Worm (Caenorhabditis elegans): Measurements from ENCODE around the gene fbxa-128.

fbxa-128 gene

DNA sequence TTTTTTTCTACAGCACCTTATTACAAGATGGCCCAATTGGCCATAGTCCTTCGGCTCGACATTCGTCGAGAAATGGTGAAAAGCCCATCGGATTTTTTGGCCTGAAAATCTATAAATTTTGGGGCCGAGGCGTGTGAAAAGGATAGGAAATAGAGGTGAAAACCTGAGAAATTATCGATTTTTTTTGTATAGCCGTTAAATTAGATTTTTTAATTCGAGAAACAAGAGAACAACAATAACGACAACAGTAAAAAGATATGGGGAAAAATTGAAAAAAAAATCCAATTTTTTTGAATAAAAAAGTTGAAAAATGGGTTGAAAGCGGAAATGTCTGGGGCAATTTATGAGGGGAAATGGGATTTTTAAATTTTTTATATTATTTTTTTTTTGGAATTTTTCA, 39.0 kb downstream of the fbxa-128 start, which contains the start of gene hmt-1:
Gene hmt-1 (minus strand): TSS at position 101 of the 400 bp plus-strand sequence.
- no peak for TF ChIP-seq mab-5 (tag; optimal IDR thresholded peaks at IDR 0.05)
- TF ChIP-seq hlh-1 (tag; optimal IDR thresholded peaks at IDR 0.05) = no peak
- no peak for TF ChIP-seq zip-8 (tag; optimal IDR thresholded peaks at IDR 0.05)
- no peak for TF ChIP-seq blmp-1 (tag; optimal IDR thresholded peaks at IDR 0.05)
- TF ChIP-seq M03D4.4 (tag; optimal IDR thresholded peaks at IDR 0.05) = no peak
- TF ChIP-seq tbx-8 (GFP tag; optimal IDR thresholded peaks at IDR 0.05) = no peak
- no peak for TF ChIP-seq ces-1 (GFP tag; optimal IDR thresholded peaks at IDR 0.05)

DNA sequence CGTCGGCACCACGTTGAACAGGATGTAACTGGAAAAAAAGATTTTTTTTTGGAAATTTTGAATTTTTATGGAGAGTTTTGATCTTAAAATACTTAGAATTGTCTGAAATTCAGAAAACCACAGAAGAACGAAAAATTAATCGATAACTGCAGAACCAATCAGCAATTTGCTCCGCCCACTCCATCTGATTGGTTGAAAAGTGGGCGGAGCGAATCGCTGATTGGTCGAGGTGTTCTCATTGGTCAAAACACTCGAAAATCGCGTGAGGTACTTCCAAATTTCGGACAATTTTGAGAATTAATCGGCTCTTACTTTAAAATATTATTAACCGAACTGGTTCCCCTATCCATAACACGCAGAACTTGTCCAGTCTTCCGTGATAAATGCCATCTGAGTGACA, 43.2 kb downstream of the fbxa-128 start:
- TF ChIP-seq drap-1 (GFP tag; optimal IDR thresholded peaks at IDR 0.05) (no peak), zip-8 (tag; optimal IDR thresholded peaks at IDR 0.05) (no peak), nhr-237 (tag; optimal IDR thresholded peaks at IDR 0.05) (no peak)

DNA sequence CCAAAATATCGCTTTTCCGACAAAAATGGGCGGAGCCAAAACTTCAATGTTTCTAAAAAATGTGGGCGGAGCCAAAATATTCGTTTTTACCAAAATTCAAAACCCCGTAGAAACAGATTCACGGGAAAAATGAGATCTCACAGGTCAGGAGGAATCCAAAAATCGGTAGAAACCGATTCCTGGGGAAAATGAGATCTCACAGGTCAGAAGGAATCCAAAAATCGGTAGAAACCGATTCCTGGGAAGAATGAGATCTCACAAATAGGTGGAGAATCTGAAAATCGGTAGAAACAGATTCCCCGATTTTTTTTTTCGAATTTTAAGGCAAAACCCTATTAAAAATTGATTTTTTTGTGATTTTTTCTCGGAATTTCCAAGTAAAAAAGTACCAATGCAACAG, 45.4 kb downstream of the fbxa-128 start:
- TF ChIP-seq cnd-1 (tag; optimal IDR thresholded peaks at IDR 0.05) (peak; percentile 46), mls-2 (tag; optimal IDR thresholded peaks at IDR 0.05) (peak; percentile 18), elt-1 (tag; optimal IDR thresholded peaks at IDR 0.05; ENCODE audit: borderline replicate concordance, insufficient read depth) (no peak), sptf-1 (tag; optimal IDR thresholded peaks at IDR 0.05) (peak; percentile 56)

DNA sequence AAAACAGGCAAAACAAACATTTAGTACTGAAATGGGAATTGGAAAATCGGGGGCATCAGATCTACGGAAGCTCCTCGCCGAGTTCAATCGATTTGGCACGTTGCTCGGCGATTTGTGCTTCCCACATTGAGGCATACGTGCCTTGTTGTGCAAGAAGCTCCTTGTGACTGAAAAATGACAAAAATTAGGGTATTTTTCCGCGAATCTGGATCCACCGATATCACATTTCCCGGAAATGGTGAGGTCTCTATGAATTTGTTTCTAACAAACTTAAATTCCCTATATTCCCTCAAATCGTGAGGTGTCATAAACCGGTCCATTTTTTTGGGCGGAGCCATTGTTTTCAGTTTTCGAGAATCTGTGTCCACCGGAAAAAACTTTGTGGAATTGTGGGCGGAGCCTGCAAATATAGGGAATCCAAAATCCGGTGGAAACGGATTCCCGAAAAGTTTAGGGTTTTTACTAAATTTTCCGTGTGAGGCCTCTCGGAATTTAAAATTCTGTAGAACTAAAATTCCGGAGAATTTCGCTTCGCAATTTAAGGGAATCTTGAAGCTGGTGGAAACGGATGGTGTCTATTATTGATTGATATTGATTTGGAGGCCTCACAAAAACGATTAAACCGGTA, 47.1 kb downstream of the fbxa-128 start:
- TF ChIP-seq drap-1 (GFP tag; optimal IDR thresholded peaks at IDR 0.05) (no peak), bed-3 (GFP tag; optimal IDR thresholded peaks at IDR 0.05) (peak; percentile 34), lin-13 (tag; optimal IDR thresholded peaks at IDR 0.05) (no peak), pha-4 (tag; optimal IDR thresholded peaks at IDR 0.05) (no peak), ztf-11 (tag; optimal IDR thresholded peaks at IDR 0.05) (no peak), blmp-1 (tag; optimal IDR thresholded peaks at IDR 0.05) (no peak), hlh-1 (tag; optimal IDR thresholded peaks at IDR 0.05) (no peak), elt-1 (tag; optimal IDR thresholded peaks at IDR 0.05; ENCODE audit: borderline replicate concordance, insufficient read depth) (no peak), snpc-4 (tag; optimal IDR thresholded peaks at IDR 0.05) (no peak), nhr-12 (tag; optimal IDR thresholded peaks at IDR 0.05) (no peak), unc-62 (GFP tag; optimal IDR thresholded peaks at IDR 0.05) (no peak), M03D4.4 (tag; optimal IDR thresholded peaks at IDR 0.05) (peak; percentile 6), nhr-28 (tag; optimal IDR thresholded peaks at IDR 0.05) (no peak), lin-32 (GFP tag; optimal IDR thresholded peaks at IDR 0.05) (peak; percentile 67), nhr-2 (tag; optimal IDR thresholded peaks at IDR 0.05) (no peak), ces-1 (GFP tag; optimal IDR thresholded peaks at IDR 0.05) (no peak), cnd-1 (tag; optimal IDR thresholded peaks at IDR 0.05) (peak; percentile 43), sptf-1 (tag; optimal IDR thresholded peaks at IDR 0.05) (peak; percentile 78), unc-39 (tag; optimal IDR thresholded peaks at IDR 0.05) (no peak), ceh-39 (tag; optimal IDR thresholded peaks at IDR 0.05) (no peak)

DNA sequence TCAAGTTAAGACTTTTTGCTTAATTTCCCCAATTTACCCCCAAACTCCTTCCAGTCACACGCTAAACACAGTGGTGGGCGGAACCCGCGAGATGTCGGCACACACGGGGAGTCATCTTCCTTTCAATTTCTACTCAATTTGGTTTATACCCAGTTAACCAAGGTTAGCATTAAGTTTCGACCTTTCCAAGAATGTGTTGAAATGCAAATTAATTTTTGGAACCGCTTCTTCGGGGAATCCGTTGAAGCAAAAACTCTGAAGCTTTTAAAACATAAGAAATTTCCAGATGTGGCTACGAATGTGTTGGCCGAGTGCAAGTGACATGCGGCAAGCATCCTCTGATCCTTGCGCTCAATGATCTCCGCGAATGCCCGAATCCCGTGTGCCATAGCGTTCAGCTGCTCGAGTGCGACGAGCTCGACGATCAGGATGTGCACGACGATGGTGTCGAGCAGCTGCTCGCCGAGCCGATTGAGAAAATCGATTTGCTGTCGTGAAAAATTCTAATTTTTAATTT, 48.0 kb downstream of the fbxa-128 start:
- TF ChIP-seq drap-1 (GFP tag; optimal IDR thresholded peaks at IDR 0.05) = no peak
- no peak for TF ChIP-seq lin-13 (tag; optimal IDR thresholded peaks at IDR 0.05)
- TF ChIP-seq blmp-1 (tag; optimal IDR thresholded peaks at IDR 0.05) = no peak
- TF ChIP-seq nhr-2 (tag; optimal IDR thresholded peaks at IDR 0.05) = no peak
- TF ChIP-seq lsy-2 (tag; optimal IDR thresholded peaks at IDR 0.05) = no peak
- no peak for TF ChIP-seq mep-1 (tag; optimal IDR thresholded peaks at IDR 0.05)
- no peak for TF ChIP-seq nhr-28 (tag; optimal IDR thresholded peaks at IDR 0.05)
- TF ChIP-seq bed-3 (GFP tag; optimal IDR thresholded peaks at IDR 0.05) = no peak

DNA sequence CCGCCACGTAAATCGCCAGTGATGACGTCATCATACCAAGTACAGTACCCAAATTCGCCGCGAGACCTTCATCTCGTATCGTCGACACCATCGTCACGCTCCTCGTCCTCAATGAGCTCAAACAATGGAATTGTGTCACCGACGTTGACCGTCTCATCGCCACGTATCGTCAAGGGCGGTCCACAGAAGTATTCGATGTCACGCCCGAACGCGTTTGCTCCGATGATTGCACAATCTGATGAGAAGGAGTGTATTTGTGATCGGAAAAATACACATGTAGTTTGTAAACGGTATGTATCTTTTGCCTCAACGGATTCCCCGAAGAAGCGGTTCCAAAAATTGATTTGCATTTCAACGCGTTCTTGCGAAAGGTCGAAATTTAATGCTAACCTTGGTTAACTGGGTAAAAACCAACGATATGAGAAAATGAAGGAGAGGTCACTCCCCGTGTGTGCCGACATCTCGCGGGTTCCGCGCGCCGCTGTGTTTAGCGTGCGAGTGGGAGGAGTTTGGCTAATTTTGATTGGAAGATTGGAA, 48.7 kb downstream of the fbxa-128 start:
- peak; percentile 65 for TF ChIP-seq zip-8 (tag; optimal IDR thresholded peaks at IDR 0.05)
- TF ChIP-seq ceh-83 (GFP tag; optimal IDR thresholded peaks at IDR 0.05) = no peak
- TF ChIP-seq sptf-1 (tag; optimal IDR thresholded peaks at IDR 0.05) = no peak
- peak; percentile 49 for TF ChIP-seq nhr-2 (tag; optimal IDR thresholded peaks at IDR 0.05)
- TF ChIP-seq lin-13 (tag; optimal IDR thresholded peaks at IDR 0.05) = peak; percentile 37

Measured in whole organism, mixed stage, embryonic.